Worm (Caenorhabditis elegans): Measurements from ENCODE around the gene str-115.

DNA sequence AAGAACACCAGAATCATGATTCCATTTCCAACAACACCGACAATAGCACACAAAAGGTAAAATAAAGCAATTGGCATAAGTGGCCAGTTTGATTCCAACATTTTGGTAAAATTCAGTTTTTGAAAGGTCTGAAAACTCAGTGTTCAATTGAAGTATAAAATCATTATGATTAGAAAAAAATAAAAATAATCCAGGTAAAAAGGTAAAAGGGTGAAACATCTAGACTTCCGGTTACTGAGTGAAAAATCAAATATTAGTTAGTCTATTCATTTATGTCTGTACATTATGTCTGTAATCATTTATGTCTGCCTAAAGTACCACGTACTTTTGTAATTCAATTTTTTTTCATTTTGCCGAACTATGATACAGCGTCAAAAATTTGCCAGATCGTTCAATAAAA lies 13.9 kb upstream of the str-115 start, which contains the start of gene srsx-31:
- TF ChIP-seq skn-1 (tag; optimal IDR thresholded peaks at IDR 0.05) (no peak), snu-23 (GFP tag; optimal IDR thresholded peaks at IDR 0.05) (no peak)
